Worm (Caenorhabditis elegans) whole organism, L4 larva: ENCODE measurements around the gene ZK105.8.
A peak's percentile ranks its signal among the peaks of the same experiment; 100 is the strongest.

Source experiments
- D1046.2 ChIP-seq: fragments of 200-800 bp; sonication (Bioruptor generic); IDR thresholded peaks from 2 replicates; pipeline ENCODE4 v1.3.6; 2022; ENCODE audit warnings: missing genetic modification characterization, missing compliant biosample characterization
- F26F4.8 ChIP-seq: fragments of 200-800 bp; sonication (Bioruptor generic); conservative IDR thresholded peaks from 2 replicates; pipeline ENCODE4 v1.3.6; 2022; ENCODE audit warnings: missing genetic modification characterization, missing compliant biosample characterization
- R02D3.7 ChIP-seq: fragments of 150-350 bp; sonication (generic microtip); optimal IDR thresholded peaks from 3 replicates; lab custom pipeline; 2014; ENCODE audit warnings: missing biosample characterization, missing genetic modification characterization
- T26A8.4 ChIP-seq: fragments of 200-800 bp; sonication (Bioruptor generic); IDR thresholded peaks from 2 replicates; pipeline ENCODE4 v1.3.6; 2022; ENCODE audit warnings: missing genetic modification characterization, missing compliant biosample characterization
- Y5F2A.4 ChIP-seq: fragments of 200-800 bp; sonication (Bioruptor generic); optimal IDR thresholded peaks from 2 replicates; lab custom pipeline; 2018; ENCODE audit warnings: mild to moderate bottlenecking, missing genetic modification characterization, missing compliant biosample characterization
- ZK546.5 ChIP-seq, 2 experiments: sonication (generic microtip); optimal IDR thresholded peaks; 2 replicates each; lab custom pipeline; 2017; ENCODE audit warnings: missing biosample characterization in 2 of 2, missing genetic modification characterization in 2 of 2
- aha-1 ChIP-seq: fragments of 150-350 bp; peaks from one replicate; lab custom pipeline; 2014; ENCODE audit warnings: missing biosample characterization, missing genetic modification characterization
- aly-2 ChIP-seq: sonication (generic microtip); optimal IDR thresholded peaks from 2 replicates; lab custom pipeline; 2018; ENCODE audit warnings: missing biosample characterization, missing genetic modification characterization
- attf-4 ChIP-seq: sonication (generic microtip); optimal IDR thresholded peaks from 3 replicates; lab custom pipeline; 2017; ENCODE audit warnings: missing biosample characterization, missing genetic modification characterization
- ceh-20 ChIP-seq: fragments of 200-800 bp; sonication (Bioruptor generic); IDR thresholded peaks from 2 replicates; pipeline ENCODE4 v1.3.6; 2022; ENCODE audit warnings: missing genetic modification reagents, missing genetic modification characterization, missing compliant biosample characterization
- ceh-62 ChIP-seq: sonication (generic microtip); optimal IDR thresholded peaks from 2 replicates; lab custom pipeline; 2017; ENCODE audit warnings: missing biosample characterization, missing genetic modification characterization
- ces-1 ChIP-seq: fragments of 150-350 bp; sonication (generic microtip); optimal IDR thresholded peaks from 4 replicates; lab custom pipeline; 2014; ENCODE audit warnings: missing biosample characterization, missing genetic modification reagents, missing genetic modification characterization
- ctbp-1 ChIP-seq: fragments of 200-800 bp; sonication (Bioruptor generic); IDR thresholded peaks from 2 replicates; pipeline ENCODE4 v1.3.6; 2022; ENCODE audit warnings: missing genetic modification reagents, missing genetic modification characterization, missing compliant biosample characterization
- daf-8 ChIP-seq: fragments of 200-800 bp; sonication (Bioruptor generic); IDR thresholded peaks from 2 replicates; pipeline ENCODE4 v1.3.6; 2022; ENCODE audit warnings: missing genetic modification characterization, missing compliant biosample characterization
- dmd-6 ChIP-seq: fragments of 200-800 bp; sonication (Bioruptor generic); IDR thresholded peaks from 2 replicates; pipeline ENCODE4 v1.3.6; 2022; ENCODE audit warnings: missing genetic modification reagents, missing genetic modification characterization, missing compliant biosample characterization
- dmd-8 ChIP-seq: fragments of 200-800 bp; sonication (Bioruptor generic); IDR thresholded peaks from 2 replicates; pipeline ENCODE4 v1.3.6; 2022; ENCODE audit warnings: missing genetic modification characterization, missing compliant biosample characterization
- dmd-9 ChIP-seq: fragments of 200-800 bp; sonication (Bioruptor generic); IDR thresholded peaks from 2 replicates; pipeline ENCODE4 v1.3.6; 2022; ENCODE audit warnings: missing genetic modification reagents, missing genetic modification characterization, missing compliant biosample characterization
- egl-43 ChIP-seq: fragments of 200-800 bp; sonication (Bioruptor generic); IDR thresholded peaks from 2 replicates; pipeline ENCODE4 v1.3.6; 2022; ENCODE audit warnings: missing genetic modification reagents, missing genetic modification characterization, missing compliant biosample characterization
- fkh-10 ChIP-seq: fragments of 150-350 bp; optimal IDR thresholded peaks from 2 replicates; lab custom pipeline; 2014; ENCODE audit warnings: missing biosample characterization, missing genetic modification reagents, missing genetic modification characterization
- gei-8 ChIP-seq: fragments of 200-800 bp; sonication (Bioruptor generic); optimal IDR thresholded peaks from 2 replicates; lab custom pipeline; 2018; ENCODE audit warnings: mild to moderate bottlenecking, missing genetic modification characterization, missing compliant biosample characterization
- hlh-11 ChIP-seq: fragments of 200-800 bp; sonication (Bioruptor generic); optimal IDR thresholded peaks from 2 replicates; lab custom pipeline; 2018; ENCODE audit warnings: mild to moderate bottlenecking, missing genetic modification characterization, missing compliant biosample characterization
- hlh-30 ChIP-seq: sonication (generic microtip); optimal IDR thresholded peaks from 2 replicates; lab custom pipeline; 2017; ENCODE audit warnings: antibody characterized with exemption, mild to moderate bottlenecking, missing genetic modification characterization, missing compliant biosample characterization; ENCODE audit not compliant: insufficient read depth
- hmg-1.1 ChIP-seq: fragments of 200-800 bp; sonication (Bioruptor generic); IDR thresholded peaks from 2 replicates; pipeline ENCODE4 v1.3.6; 2022; ENCODE audit warnings: missing genetic modification reagents, missing genetic modification characterization, missing compliant biosample characterization
- lin-13 ChIP-seq: fragments of 150-350 bp; optimal IDR thresholded peaks from 2 replicates; lab custom pipeline; 2014; ENCODE audit warnings: missing biosample characterization, missing genetic modification reagents, missing genetic modification characterization
- lin-15B ChIP-seq: fragments of 150-350 bp; sonication (generic microtip); optimal IDR thresholded peaks from 3 replicates; lab custom pipeline; 2014; ENCODE audit warnings: missing biosample characterization, missing genetic modification characterization
- mdt-29 ChIP-seq: fragments of 200-800 bp; sonication (Bioruptor generic); IDR thresholded peaks from 2 replicates; pipeline ENCODE4 v1.3.6; 2022; ENCODE audit warnings: missing genetic modification reagents, missing genetic modification characterization, missing compliant biosample characterization
- mxl-2 ChIP-seq: fragments of 200-800 bp; sonication (Bioruptor generic); conservative IDR thresholded peaks from 2 replicates; pipeline ENCODE4 v1.3.6; 2022; ENCODE audit warnings: missing genetic modification reagents, missing genetic modification characterization, missing compliant biosample characterization
- mxl-3 ChIP-seq: fragments of 200-800 bp; sonication (Bioruptor generic); optimal IDR thresholded peaks from 2 replicates; lab custom pipeline; 2018; ENCODE audit warnings: mild to moderate bottlenecking, missing genetic modification characterization, missing compliant biosample characterization
- nhr-25 ChIP-seq: sonication (generic microtip); optimal IDR thresholded peaks from 2 replicates; lab custom pipeline; 2017; ENCODE audit warnings: missing genetic modification characterization, mild to moderate bottlenecking, missing compliant biosample characterization, antibody characterized with exemption, moderate library complexity, borderline replicate concordance; ENCODE audit not compliant: insufficient read depth
- nhr-41 ChIP-seq: fragments of 200-800 bp; sonication (Bioruptor generic); IDR thresholded peaks from 2 replicates; pipeline ENCODE4 v1.3.6; 2022; ENCODE audit warnings: missing genetic modification reagents, missing genetic modification characterization, missing compliant biosample characterization
- nhr-48 ChIP-seq: sonication (generic microtip); optimal IDR thresholded peaks from 2 replicates; lab custom pipeline; 2016; ENCODE audit warnings: mild to moderate bottlenecking, missing genetic modification characterization, missing compliant biosample characterization
- nhr-76 ChIP-seq: fragments of 150-350 bp; optimal IDR thresholded peaks from 2 replicates; lab custom pipeline; 2014; ENCODE audit warnings: missing biosample characterization, missing genetic modification characterization
- pha-4 ChIP-seq, 2 experiments: fragments of 150-350 bp in 1 of 2; fragments of 200-800 bp in 1 of 2; sonication (Bioruptor generic) in 1 of 2; IDR thresholded peaks in 1 of 2; optimal IDR thresholded peaks in 1 of 2; 2 replicates each; pipeline versions ENCODE4 v1.3.6 to Lab custom; 2014 to 2022; ENCODE audit warnings: missing genetic modification characterization in 2 of 2, missing genetic modification reagents in 2 of 2, missing biosample characterization in 1 of 2, missing compliant biosample characterization in 1 of 2
- php-3 ChIP-seq: fragments of 200-800 bp; sonication (Bioruptor generic); IDR thresholded peaks from 2 replicates; pipeline ENCODE4 v1.3.6; 2022; ENCODE audit warnings: missing genetic modification reagents, missing genetic modification characterization, missing compliant biosample characterization
- pqm-1 ChIP-seq: sonication (generic microtip); optimal IDR thresholded peaks from 2 replicates; lab custom pipeline; 2017; ENCODE audit warnings: missing biosample characterization, missing genetic modification characterization
- sdz-12 ChIP-seq: fragments of 200-800 bp; sonication (Bioruptor generic); optimal IDR thresholded peaks from 2 replicates; lab custom pipeline; 2018; ENCODE audit warnings: mild to moderate bottlenecking, missing genetic modification characterization, missing compliant biosample characterization
- set-16 ChIP-seq: fragments of 200-800 bp; sonication (Bioruptor generic); IDR thresholded peaks from 2 replicates; pipeline ENCODE4 v1.3.6; 2022; ENCODE audit warnings: missing genetic modification reagents, missing genetic modification characterization, missing compliant biosample characterization
- skn-1 ChIP-seq: fragments of 150-350 bp; optimal IDR thresholded peaks from 2 replicates; lab custom pipeline; 2014; ENCODE audit warnings: missing biosample characterization, missing genetic modification characterization
- snpc-1.2 ChIP-seq: fragments of 200-800 bp; sonication (Bioruptor generic); IDR thresholded peaks from 2 replicates; pipeline ENCODE4 v1.3.6; 2022; ENCODE audit warnings: missing genetic modification reagents, missing genetic modification characterization, missing compliant biosample characterization
- snpc-4 ChIP-seq: fragments of 150-350 bp; optimal IDR thresholded peaks from 2 replicates; lab custom pipeline; 2014; ENCODE audit warnings: missing biosample characterization, missing genetic modification characterization
- spr-1 ChIP-seq: sonication (generic microtip); optimal IDR thresholded peaks from 2 replicates; lab custom pipeline; 2016; ENCODE audit warnings: mild to moderate bottlenecking, missing genetic modification characterization, missing compliant biosample characterization
- tra-1 ChIP-seq: fragments of 200-800 bp; sonication (Bioruptor generic); IDR thresholded peaks from 2 replicates; pipeline ENCODE4 v1.3.6; 2022; ENCODE audit warnings: missing genetic modification reagents, missing genetic modification characterization, missing compliant biosample characterization
- unc-62 ChIP-seq, 3 experiments: fragments of 150-350 bp in 1 of 3; sonication (generic microtip); optimal IDR thresholded peaks in 2 of 3; peaks in 1 of 3; 1 replicate in 1 of 3; 2 replicates in 2 of 3; lab custom pipeline; 2014 to 2017; ENCODE audit warnings: missing biosample characterization in 3 of 3, missing genetic modification characterization in 3 of 3, missing genetic modification reagents in 3 of 3, missing genotype in 1 of 3
- zag-1 ChIP-seq: fragments of 150-350 bp; optimal IDR thresholded peaks from 2 replicates; lab custom pipeline; 2014; ENCODE audit warnings: missing biosample characterization, missing genetic modification characterization
- zfp-3 ChIP-seq: fragments of 200-800 bp; sonication (Bioruptor generic); conservative IDR thresholded peaks from 2 replicates; pipeline ENCODE4 v1.3.6; 2022; ENCODE audit warnings: missing genetic modification reagents, missing genetic modification characterization, missing compliant biosample characterization
- zip-2 ChIP-seq: fragments of 150-350 bp; optimal IDR thresholded peaks from 2 replicates; lab custom pipeline; 2014; ENCODE audit warnings: missing biosample characterization, missing genetic modification characterization
- ztf-11 ChIP-seq: fragments of 150-350 bp; optimal IDR thresholded peaks from 2 replicates; lab custom pipeline; 2014; ENCODE audit warnings: missing biosample characterization, missing genetic modification characterization

Gene ZK105.8

DNA sequence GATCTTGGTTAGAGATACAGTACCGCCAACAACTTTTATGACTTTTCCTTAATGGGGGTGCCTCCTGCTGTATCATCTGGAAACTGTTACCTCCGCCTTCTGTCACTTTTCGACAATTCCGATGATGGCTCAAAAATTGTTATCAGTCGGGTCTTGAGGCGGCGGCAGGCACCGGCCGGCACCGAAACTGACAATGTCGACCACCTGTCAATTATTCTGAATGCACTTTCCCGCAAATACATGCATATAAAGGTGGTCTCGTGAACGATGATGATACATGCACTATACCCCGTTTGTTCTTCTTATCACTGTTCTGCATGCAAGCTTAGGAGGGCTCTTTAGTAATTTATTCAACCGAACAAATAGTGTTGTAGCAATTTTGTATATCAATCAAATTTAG, 19.8 kb downstream of the ZK105.8 start (continued):
- TF ChIP-seq gei-8 (GFP tag; lab: Kevin White, UChicago) (peak; percentile 33), spr-1 (tag; lab: Kevin White, UChicago) (no peak), pqm-1 (tag; lab: Kevin White, UChicago) (peak; percentile 53), hlh-11 (peak; percentile 97), tra-1 (peak; percentile 100), F26F4.8 (GFP tag; lab: Robert Waterston, UW) (no peak), ceh-62 (no peak), Y5F2A.4 (GFP tag; lab: Kevin White, UChicago) (no peak), ztf-11 (tag; lab: Kevin White, UChicago) (no peak), mxl-2 (GFP tag; lab: Robert Waterston, UW) (0 out of 2 replicates have a peak, but pooled peaks have one; percentile 28), T26A8.4 (GFP tag; lab: Robert Waterston, UW) (0 out of 2 replicates have a peak, but pooled peaks have one; percentile 47), zag-1 (tag; lab: Kevin White, UChicago) (no peak), attf-4 (tag; lab: Kevin White, UChicago) (no peak), zfp-3 (GFP tag; lab: Robert Waterston, UW) (no peak), dmd-6 (GFP tag; lab: Robert Waterston, UW) (peak; percentile 99), zip-2 (tag; lab: Kevin White, UChicago) (no peak), lin-15B (tag; lab: Kevin White, UChicago) (no peak), ZK546.5 (tag; optimal IDR thresholded peaks at IDR 0.05; lab: Kevin White, UChicago) (no peak), nhr-48 (tag; lab: Kevin White, UChicago) (peak; percentile 88), sdz-12 (GFP tag; lab: Kevin White, UChicago) (no peak), nhr-25 (no peak), nhr-41 (GFP tag; lab: Robert Waterston, UW) (peak; percentile 54; the same call in 1 of the 2 replicates), mdt-29 (GFP tag; lab: Robert Waterston, UW) (peak; percentile 63; the same call in 1 of the 2 replicates), fkh-10 (GFP tag; lab: Kevin White, UChicago) (no peak), hlh-30 (tag; lab: Kevin White, UChicago) (peak; percentile 58), daf-8 (no peak), set-16 (GFP tag; lab: Robert Waterston, UW) (peak; percentile 41; the same call in 1 of the 2 replicates), ctbp-1 (no peak), mxl-3 (GFP tag; lab: Kevin White, UChicago) (peak; percentile 49)

DNA sequence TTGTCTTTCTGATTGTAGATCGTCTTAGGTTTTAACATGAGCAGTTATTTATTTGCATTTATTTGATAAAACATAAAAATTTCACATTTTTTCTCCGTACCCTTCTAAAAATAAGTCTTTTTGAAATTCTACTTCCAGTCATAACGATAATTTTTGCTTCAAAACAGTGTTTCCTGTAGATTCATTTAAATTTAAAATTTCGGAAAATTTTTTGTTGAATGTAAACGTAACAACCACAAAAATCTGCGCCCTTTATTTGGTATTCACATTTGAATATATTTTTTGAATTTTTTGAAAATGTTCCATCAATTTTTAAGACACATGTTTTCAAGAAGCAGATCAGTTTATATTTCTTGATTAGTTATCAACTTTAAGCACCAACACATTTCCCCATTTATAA, 21.1 kb downstream of the ZK105.8 start:
- TF ChIP-seq dmd-8 (GFP tag; lab: Robert Waterston, UW) (no peak), aha-1 (tag; lab: Kevin White, UChicago) (peak; percentile 92)

DNA sequence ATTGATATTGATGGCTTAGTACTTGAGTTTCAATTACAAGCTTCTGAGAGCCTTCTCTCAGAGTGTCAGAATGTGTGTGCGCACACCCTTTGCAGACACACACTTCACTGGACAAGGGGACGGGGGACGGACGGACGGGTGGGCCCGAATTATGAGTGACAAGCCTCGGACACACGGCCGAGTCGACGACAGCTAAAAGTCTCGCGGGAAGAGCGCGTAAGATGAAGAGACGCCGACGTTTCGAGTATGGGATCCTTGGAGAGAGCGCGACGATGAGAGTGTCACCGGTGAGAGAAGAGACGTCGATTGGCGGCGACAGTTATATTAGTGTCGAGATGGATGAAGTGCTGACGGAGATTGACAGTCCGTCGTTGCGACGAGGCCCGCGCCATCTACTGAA, 21.6 kb downstream of the ZK105.8 start:
- TF ChIP-seq dmd-9 (GFP tag; lab: Robert Waterston, UW) = no peak
- peak; percentile 12 for TF ChIP-seq hlh-11
- no peak for TF ChIP-seq snpc-4 (tag; lab: Kevin White, UChicago)
- TF ChIP-seq egl-43 (GFP tag; lab: Robert Waterston, UW) = 0 out of 2 replicates have a peak, but pooled peaks have one; percentile 39
- no peak for TF ChIP-seq aly-2
- TF ChIP-seq skn-1 = no peak
- no peak for TF ChIP-seq D1046.2 (GFP tag; lab: Robert Waterston, UW)
- TF ChIP-seq ceh-20 (GFP tag; lab: Robert Waterston, UW) = 0 out of 2 replicates have a peak, but pooled peaks have one; percentile 26
- TF ChIP-seq nhr-76 (tag; lab: Kevin White, UChicago) = no peak
- TF ChIP-seq F26F4.8 (GFP tag; lab: Robert Waterston, UW) = no peak
- peak; percentile 73 for TF ChIP-seq set-16 (GFP tag; lab: Robert Waterston, UW)
- TF ChIP-seq ctbp-1 = 0 out of 2 replicates have a peak, but pooled peaks have one; percentile 17
- TF ChIP-seq php-3 (GFP tag; lab: Robert Waterston, UW) = no peak
- TF ChIP-seq snpc-1.2 = no peak
- TF ChIP-seq lin-13 (GFP tag; lab: Kevin White, UChicago) = no peak
- TF ChIP-seq tra-1 = 0 out of 2 replicates have a peak, but pooled peaks have one; percentile 59
- TF ChIP-seq dmd-6 (GFP tag; lab: Robert Waterston, UW) = peak; percentile 63
- no peak for TF ChIP-seq pha-4 (GFP tag; IDR thresholded peaks at IDR 0.05; lab: Robert Waterston, UW)
- TF ChIP-seq pha-4 (tag; optimal IDR thresholded peaks at IDR 0.05; lab: Kevin White, UChicago) = no peak
- TF ChIP-seq R02D3.7 (tag; lab: Kevin White, UChicago) = no peak
- TF ChIP-seq ces-1 = no peak
- TF ChIP-seq unc-62 (GFP tag; optimal IDR thresholded peaks at IDR 0.05 in 1 of 2; lab: Kevin White, UChicago) = peak in 1 of 2 experiments; percentile 93
- TF ChIP-seq unc-62 (tag; optimal IDR thresholded peaks at IDR 0.05; lab: Kevin White, UChicago) = no peak
- no peak for TF ChIP-seq hlh-30 (tag; lab: Kevin White, UChicago)
- TF ChIP-seq hmg-1.1 (GFP tag; lab: Robert Waterston, UW) = 0 out of 2 replicates have a peak, but pooled peaks have one; percentile 16
